Worm (Caenorhabditis elegans): ENCODE results near the gene fbxb-112.

- no peak for TF ChIP-seq ama-1 (optimal IDR thresholded peaks at IDR 0.05)
- no peak for TF ChIP-seq tbx-37 (GFP tag; conservative IDR thresholded peaks at IDR 0.05)
- no peak for TF ChIP-seq ets-7 (tag; optimal IDR thresholded peaks at IDR 0.05)
- no peak for TF ChIP-seq aly-1 (tag; optimal IDR thresholded peaks at IDR 0.05)
- no peak for TF ChIP-seq hmg-4 (GFP tag; optimal IDR thresholded peaks at IDR 0.05)
- no peak for TF ChIP-seq ceh-36 (tag; optimal IDR thresholded peaks at IDR 0.05)
- no peak for TF ChIP-seq scrt-1 (GFP tag; IDR thresholded peaks at IDR 0.05)
- no peak for TF ChIP-seq flt-1 (GFP tag; IDR thresholded peaks at IDR 0.05)
- TF ChIP-seq F13C5.2 (tag; optimal IDR thresholded peaks at IDR 0.05): no peak
- TF ChIP-seq ceh-13 (GFP tag; optimal IDR thresholded peaks at IDR 0.05): no peak
Observed at ce11 chrII:3463097-3463496, 27.8 kb upstream of the fbxb-112 start, which contains the start of gene C16C8.9.
